Worm (Caenorhabditis elegans): ENCODE data around the gene C03H5.7.

C03H5.7 gene

ce11 chrII:387844-388355, 7.9 kb downstream of the C03H5.7 start:
- no peak for TF ChIP-seq gmeb-1 (tag; optimal IDR thresholded peaks at IDR 0.05)
- TF ChIP-seq crh-2 (tag; optimal IDR thresholded peaks at IDR 0.05), result peak; percentile 55

DNA sequence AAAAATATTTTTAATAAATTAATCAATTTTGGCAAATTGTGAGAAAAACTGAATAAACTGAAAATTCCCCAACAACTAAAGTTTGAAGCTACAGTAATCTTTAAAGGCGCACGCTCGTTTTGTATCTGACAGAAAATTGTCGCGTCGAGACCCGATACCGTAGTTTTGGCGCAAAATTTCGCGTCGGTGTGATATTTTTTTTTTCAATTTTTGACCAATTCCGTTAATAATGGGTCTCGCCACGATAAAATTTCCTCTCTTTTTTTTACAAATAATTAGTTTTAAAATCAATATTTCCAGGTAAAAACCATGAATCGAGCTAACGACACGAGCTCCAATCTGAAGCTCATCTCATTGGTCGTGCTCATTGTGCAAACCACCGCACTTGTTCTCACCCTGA, 8.5 kb downstream of the C03H5.7 start, which contains the start of gene nstp-4:
Gene nstp-4, plus strand, starts transcription at position 301 of the 400 bp plus-strand sequence.
- TF ChIP-seq sma-3 (GFP tag; optimal IDR thresholded peaks at IDR 0.05), result no peak
- no peak for TF ChIP-seq alr-1 (tag; optimal IDR thresholded peaks at IDR 0.05)
- no peak for TF ChIP-seq zag-1 (tag; optimal IDR thresholded peaks at IDR 0.05)
- no peak for TF ChIP-seq R02D3.7 (tag; optimal IDR thresholded peaks at IDR 0.05)
- no peak for TF ChIP-seq C34F6.9 (tag; optimal IDR thresholded peaks at IDR 0.05)
- TF ChIP-seq lin-11 (tag; optimal IDR thresholded peaks at IDR 0.05), result no peak

ce11 chrII:399321-399720, 19.3 kb downstream of the C03H5.7 start, which contains the start of gene C03H5.6:
TSS of gene C03H5.6 (minus strand) at chrII:399421.
- TF ChIP-seq elt-1 (tag; optimal IDR thresholded peaks at IDR 0.05) (no peak), mbf-1 (tag; optimal IDR thresholded peaks at IDR 0.05) (no peak), aly-2 (tag; optimal IDR thresholded peaks at IDR 0.05) (no peak), R02D3.7 (tag; optimal IDR thresholded peaks at IDR 0.05) (no peak), mdl-1 (tag; optimal IDR thresholded peaks at IDR 0.05) (no peak), snpc-4 (tag; optimal IDR thresholded peaks at IDR 0.05) (no peak), nhr-12 (tag; optimal IDR thresholded peaks at IDR 0.05) (no peak), unc-62 (GFP tag; optimal IDR thresholded peaks at IDR 0.05) (no peak), lin-11 (tag; optimal IDR thresholded peaks at IDR 0.05) (no peak), nhr-23 (tag; optimal IDR thresholded peaks at IDR 0.05) (no peak), sem-4 (tag; optimal IDR thresholded peaks at IDR 0.05) (no peak), nhr-11 (tag; optimal IDR thresholded peaks at IDR 0.05) (no peak), unc-55 (GFP tag; optimal IDR thresholded peaks at IDR 0.05) (no peak), nhr-25 (tag; optimal IDR thresholded peaks at IDR 0.05) (no peak), ceh-82 (tag; optimal IDR thresholded peaks at IDR 0.05) (no peak), elt-3 (tag; optimal IDR thresholded peaks at IDR 0.05) (no peak), unc-39 (tag; optimal IDR thresholded peaks at IDR 0.05) (no peak), C34F6.9 (tag; optimal IDR thresholded peaks at IDR 0.05) (no peak)

- TF ChIP-seq ztf-11 (tag; optimal IDR thresholded peaks at IDR 0.05) (no peak), aly-2 (tag; optimal IDR thresholded peaks at IDR 0.05) (no peak), alr-1 (tag; optimal IDR thresholded peaks at IDR 0.05) (no peak), elt-3 (tag; optimal IDR thresholded peaks at IDR 0.05) (no peak), ztf-4 (tag; optimal IDR thresholded peaks at IDR 0.05) (no peak), nhr-237 (tag; optimal IDR thresholded peaks at IDR 0.05) (no peak), mbf-1 (tag; optimal IDR thresholded peaks at IDR 0.05) (no peak), ceh-82 (tag; optimal IDR thresholded peaks at IDR 0.05) (no peak), skn-1 (tag; optimal IDR thresholded peaks at IDR 0.05) (no peak), F13H6.1 (tag; optimal IDR thresholded peaks at IDR 0.05) (no peak), ZK546.5 (tag; optimal IDR thresholded peaks at IDR 0.05) (no peak), nhr-23 (tag; optimal IDR thresholded peaks at IDR 0.05) (no peak), mab-5 (tag; optimal IDR thresholded peaks at IDR 0.05) (no peak), nhr-6 (tag; optimal IDR thresholded peaks at IDR 0.05) (no peak)
Measured at ce11 chrII:400167-400566, 20.1 kb downstream of the C03H5.7 start.

DNA sequence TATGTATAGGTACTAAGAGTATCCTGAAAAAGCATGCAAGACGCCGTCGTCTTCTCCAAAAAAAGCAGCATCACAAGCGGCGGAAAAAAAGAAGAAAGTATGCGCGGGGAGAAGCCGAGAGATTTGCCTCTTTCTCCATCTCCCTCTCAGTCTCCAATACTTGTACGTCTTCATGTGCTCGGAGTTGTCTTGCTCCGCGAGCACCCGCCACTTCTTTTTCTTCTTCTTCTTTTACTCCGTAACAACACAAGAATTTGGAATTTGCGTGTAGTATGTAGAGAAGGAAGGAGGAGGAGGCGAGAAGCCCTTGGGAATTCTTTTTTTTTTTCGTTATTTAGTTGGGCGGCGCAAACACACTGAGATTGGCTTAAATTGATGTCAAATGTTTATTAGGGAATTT, 21.2 kb downstream of the C03H5.7 start:
- peak; percentile 13 for TF ChIP-seq F13H6.1 (tag; optimal IDR thresholded peaks at IDR 0.05)
- TF ChIP-seq mdl-1 (tag; optimal IDR thresholded peaks at IDR 0.05), result no peak
- peak; percentile 49 for TF ChIP-seq zag-1 (tag; optimal IDR thresholded peaks at IDR 0.05)
- TF ChIP-seq C34F6.9 (tag; optimal IDR thresholded peaks at IDR 0.05), result peak; percentile 49
- TF ChIP-seq lsy-2 (tag; optimal IDR thresholded peaks at IDR 0.05), result peak in 1 of 2 experiments; percentile 47
- peak; percentile 35 for TF ChIP-seq nhr-129 (tag; optimal IDR thresholded peaks at IDR 0.05)
- no peak for TF ChIP-seq skn-1 (tag; optimal IDR thresholded peaks at IDR 0.05)
- peak; percentile 61 for TF ChIP-seq unc-55 (GFP tag; optimal IDR thresholded peaks at IDR 0.05)
- peak; percentile 8 for TF ChIP-seq mab-5 (tag; optimal IDR thresholded peaks at IDR 0.05)

- TF ChIP-seq fos-1 (tag; optimal IDR thresholded peaks at IDR 0.05), result peak; percentile 69
- no peak for TF ChIP-seq F13H6.1 (tag; optimal IDR thresholded peaks at IDR 0.05)
Measured at ce11 chrII:402435-402834, 22.4 kb downstream of the C03H5.7 start, which contains the start of gene clec-10. TSS of gene clec-10 (plus strand) at chrII:402678.
